Worm (Caenorhabditis elegans): Measurements from ENCODE around the gene dnj-9.

DNA sequence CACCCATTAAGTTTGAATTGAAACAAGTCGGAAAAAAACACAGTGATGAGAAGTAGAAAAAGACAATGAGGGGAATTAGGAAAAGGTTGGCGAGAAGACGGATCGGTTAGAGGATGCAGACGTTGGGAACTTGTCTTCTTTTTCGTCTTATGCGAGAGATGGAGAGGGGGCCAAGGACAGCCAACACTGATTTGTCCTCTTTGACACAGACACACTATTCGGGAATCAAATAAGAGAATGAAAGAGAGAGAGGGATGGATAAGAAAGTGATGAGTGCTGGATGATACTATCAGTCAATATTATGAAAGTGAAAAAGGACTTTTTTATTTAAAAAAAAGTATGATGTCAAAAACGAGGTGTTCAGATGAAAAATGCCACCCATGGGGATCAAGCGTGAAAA, 30.1 kb upstream of the dnj-9 start, which contains the start of gene lact-5:
- TF ChIP-seq unc-62 (GFP tag; optimal IDR thresholded peaks at IDR 0.05) (no peak), mep-1 (tag; optimal IDR thresholded peaks at IDR 0.05) (no peak), lin-13 (tag; optimal IDR thresholded peaks at IDR 0.05) (no peak), blmp-1 (tag; optimal IDR thresholded peaks at IDR 0.05) (peak; percentile 69), ces-1 (GFP tag; optimal IDR thresholded peaks at IDR 0.05) (no peak), mab-5 (tag; optimal IDR thresholded peaks at IDR 0.05) (no peak), nhr-237 (tag; optimal IDR thresholded peaks at IDR 0.05) (no peak)
